Fruit fly (Drosophila melanogaster) S2 (cell line): Measurements from ENCODE around the gene Ssu72.

Source experiments
- CG8478 ChIP-seq: fragments of >200 bp; optimal IDR thresholded peaks from 2 replicates; lab custom pipeline; 2018
- CTCF ChIP-seq, 2 experiments: fragments of >200 bp; optimal IDR thresholded peaks; 2 replicates each; lab custom pipeline; 2018

- TF ChIP-seq CTCF (optimal IDR thresholded peaks at IDR 0.05; lab: Kevin White, UChicago): no peak
- TF ChIP-seq CG8478 (lab: Kevin White, UChicago): no peak
Measured at dm6 chrX:19701611-19702010, 37.2 kb downstream of the Ssu72 start, which contains the start of gene Tcs4.
